Worm (Caenorhabditis elegans): ENCODE results near the gene srw-66.

srw-66 gene

ce11 chrII:1239433-1240020 is 32.2 kb downstream of the srw-66 start (continued):
- TF ChIP-seq nhr-6 (tag; optimal IDR thresholded peaks at IDR 0.05) (no peak), nhr-12 (tag; optimal IDR thresholded peaks at IDR 0.05) (no peak)

- TF ChIP-seq lin-39 (tag; optimal IDR thresholded peaks at IDR 0.05) = no peak
- TF ChIP-seq ama-1 (optimal IDR thresholded peaks at IDR 0.05) = no peak
- peak; percentile 41 for TF ChIP-seq fos-1 (tag; optimal IDR thresholded peaks at IDR 0.05)
- TF ChIP-seq ceh-82 (tag; optimal IDR thresholded peaks at IDR 0.05) = no peak
- TF ChIP-seq crh-2 (tag; optimal IDR thresholded peaks at IDR 0.05) = no peak
- no peak for TF ChIP-seq nhr-10 (tag; optimal IDR thresholded peaks at IDR 0.05)
- peak in 1 of 2 experiments; percentile 54 for TF ChIP-seq lsy-2 (tag; optimal IDR thresholded peaks at IDR 0.05)
- TF ChIP-seq ztf-11 (tag; optimal IDR thresholded peaks at IDR 0.05) = no peak
- TF ChIP-seq elt-1 (tag; optimal IDR thresholded peaks at IDR 0.05) = no peak
- TF ChIP-seq ceh-16 (tag; optimal IDR thresholded peaks at IDR 0.05) = peak; percentile 55
- peak; percentile 66 for TF ChIP-seq egl-27 (tag; optimal IDR thresholded peaks at IDR 0.05)
- TF ChIP-seq nhr-129 (tag; optimal IDR thresholded peaks at IDR 0.05) = peak; percentile 15
- no peak for TF ChIP-seq nhr-23 (tag; optimal IDR thresholded peaks at IDR 0.05)
- no peak for TF ChIP-seq nhr-237 (tag; optimal IDR thresholded peaks at IDR 0.05)
- TF ChIP-seq nhr-11 (tag; optimal IDR thresholded peaks at IDR 0.05) = no peak
- no peak for TF ChIP-seq mab-5 (tag; optimal IDR thresholded peaks at IDR 0.05)
- TF ChIP-seq skn-1 (tag; optimal IDR thresholded peaks at IDR 0.05) = no peak
- peak; percentile 12 for TF ChIP-seq sem-4 (tag; optimal IDR thresholded peaks at IDR 0.05)
- TF ChIP-seq gmeb-1 (tag; optimal IDR thresholded peaks at IDR 0.05) = no peak
- peak; percentile 54 to 62 for TF ChIP-seq mdl-1 (tag; optimal IDR thresholded peaks at IDR 0.05)
- peak; percentile 69 for TF ChIP-seq sma-9 (GFP tag; optimal IDR thresholded peaks at IDR 0.05)
- TF ChIP-seq sma-9 (tag; optimal IDR thresholded peaks at IDR 0.05) = no peak
- peak; percentile 93 for TF ChIP-seq F13H6.1 (tag; optimal IDR thresholded peaks at IDR 0.05)
- peak; percentile 32 for TF ChIP-seq lin-13 (GFP tag; optimal IDR thresholded peaks at IDR 0.05)
- peak; percentile 20 for TF ChIP-seq blmp-1 (tag; optimal IDR thresholded peaks at IDR 0.05; ENCODE audit: insufficient read depth)
- TF ChIP-seq ZK546.5 (tag; optimal IDR thresholded peaks at IDR 0.05) = no peak
- peak; percentile 42 for TF ChIP-seq lin-11 (tag; optimal IDR thresholded peaks at IDR 0.05)
- peak; percentile 26 for TF ChIP-seq C34F6.9 (tag; optimal IDR thresholded peaks at IDR 0.05)
- no peak for TF ChIP-seq nhr-6 (tag; optimal IDR thresholded peaks at IDR 0.05)
- no peak for TF ChIP-seq snpc-4 (tag; optimal IDR thresholded peaks at IDR 0.05)
- peak; percentile 23 for TF ChIP-seq nhr-25 (tag; optimal IDR thresholded peaks at IDR 0.05)
- TF ChIP-seq unc-39 (tag; optimal IDR thresholded peaks at IDR 0.05) = no peak
- no peak for TF ChIP-seq nhr-12 (tag; optimal IDR thresholded peaks at IDR 0.05)
- TF ChIP-seq dmd-4 (tag; optimal IDR thresholded peaks at IDR 0.05) = no peak
- no peak for TF ChIP-seq aly-2 (tag; optimal IDR thresholded peaks at IDR 0.05)
- TF ChIP-seq R02D3.7 (tag; optimal IDR thresholded peaks at IDR 0.05) = no peak
- no peak for TF ChIP-seq nhr-77 (tag; optimal IDR thresholded peaks at IDR 0.05)
- TF ChIP-seq ztf-1 (GFP tag; conservative IDR thresholded peaks at IDR 0.05) = no peak
- TF ChIP-seq Y55F3AM.14 (GFP tag; optimal IDR thresholded peaks at IDR 0.05) = peak; percentile 65
- TF ChIP-seq zag-1 (tag; optimal IDR thresholded peaks at IDR 0.05) = peak; percentile 66
- TF ChIP-seq sma-3 (GFP tag; optimal IDR thresholded peaks at IDR 0.05) = peak; percentile 69
- TF ChIP-seq peb-1 (tag; optimal IDR thresholded peaks at IDR 0.05) = peak; percentile 97
- no peak for TF ChIP-seq elt-3 (tag; optimal IDR thresholded peaks at IDR 0.05)
- no peak for TF ChIP-seq ztf-4 (tag; optimal IDR thresholded peaks at IDR 0.05)
- TF ChIP-seq alr-1 (tag; optimal IDR thresholded peaks at IDR 0.05) = no peak
- no peak for TF ChIP-seq unc-62 (GFP tag; optimal IDR thresholded peaks at IDR 0.05)
- peak; percentile 69 for TF ChIP-seq nhr-21 (tag; optimal IDR thresholded peaks at IDR 0.05)
- peak; percentile 49 for TF ChIP-seq unc-55 (GFP tag; optimal IDR thresholded peaks at IDR 0.05)
- no peak for TF ChIP-seq mbf-1 (tag; optimal IDR thresholded peaks at IDR 0.05)
Observed at ce11 chrII:1237845-1238244, 33.9 kb downstream of the srw-66 start.
